Fruit fly (Drosophila melanogaster) whole organism, prepupa: ENCODE measurements around the gene CG18662.

Source experiments
- Blimp-1 ChIP-seq: fragments of 200-800 bp; sonication (Bioruptor generic); optimal IDR thresholded peaks from 3 replicates; lab custom pipeline; 2017; ENCODE audit warnings: missing biosample characterization, missing genetic modification characterization, mild to moderate bottlenecking, moderate library complexity, missing genetic modification reagents
- CG10631 ChIP-seq: fragments of 200-800 bp; sonication (Bioruptor generic); optimal IDR thresholded peaks from 2 replicates; lab custom pipeline; 2016; ENCODE audit warnings: missing biosample characterization, missing genetic modification characterization
- CG10669 ChIP-seq: fragments of 200-800 bp; sonication (Bioruptor generic); optimal IDR thresholded peaks from 3 replicates; lab custom pipeline; 2018; ENCODE audit warnings: missing biosample characterization, mild to moderate bottlenecking, missing genetic modification characterization, moderate library complexity
- CG11294 ChIP-seq: fragments of 200-800 bp; sonication (Bioruptor generic); IDR thresholded peaks from 2 replicates; pipeline ENCODE4 v1.3.6; 2022; ENCODE audit warnings: missing biosample characterization, missing genetic modification characterization
- CG11762 ChIP-seq: fragments of 200-800 bp; sonication (Bioruptor generic); optimal IDR thresholded peaks from 3 replicates; lab custom pipeline; 2016; ENCODE audit warnings: missing biosample characterization, missing genetic modification characterization; ENCODE audit not compliant: insufficient read depth
- CG11902 ChIP-seq: fragments of 200-800 bp; sonication (Bioruptor generic); optimal IDR thresholded peaks from 3 replicates; lab custom pipeline; 2016; ENCODE audit warnings: missing biosample characterization, missing genetic modification characterization
- CG1621 ChIP-seq: fragments of 200-800 bp; sonication (Bioruptor generic); optimal IDR thresholded peaks from 3 replicates; lab custom pipeline; 2018; ENCODE audit warnings: missing biosample characterization, mild to moderate bottlenecking, missing genetic modification characterization
- CG16779 ChIP-seq: fragments of 200-800 bp; sonication (Bioruptor generic); optimal IDR thresholded peaks from 3 replicates; lab custom pipeline; 2017; ENCODE audit warnings: missing biosample characterization, mild to moderate bottlenecking, missing genetic modification characterization
- CG3032 ChIP-seq: fragments of 200-800 bp; optimal IDR thresholded peaks from 2 replicates; lab custom pipeline; 2019; ENCODE audit warnings: missing biosample characterization, mild to moderate bottlenecking, missing genetic modification characterization, moderate library complexity
- CG31627 ChIP-seq: fragments of 200-800 bp; sonication (Bioruptor generic); optimal IDR thresholded peaks from 3 replicates; lab custom pipeline; 2016; ENCODE audit warnings: missing biosample characterization, missing genetic modification characterization
- CG34406 ChIP-seq: fragments of 200-800 bp; sonication (Bioruptor generic); optimal IDR thresholded peaks from 3 replicates; lab custom pipeline; 2016; ENCODE audit warnings: missing biosample characterization, missing genetic modification characterization
- CG3919 ChIP-seq: fragments of 200-800 bp; sonication (Bioruptor generic); optimal IDR thresholded peaks from 3 replicates; lab custom pipeline; 2016; ENCODE audit warnings: missing biosample characterization, missing genetic modification characterization
- CG4318 ChIP-seq: fragments of 200-800 bp; sonication (Bioruptor generic); optimal IDR thresholded peaks from 3 replicates; lab custom pipeline; 2017; ENCODE audit warnings: missing biosample characterization, mild to moderate bottlenecking, missing genetic modification characterization
- CG6163 ChIP-seq: fragments of 200-800 bp; sonication (Bioruptor generic); IDR thresholded peaks from 3 replicates; pipeline ENCODE4 v1.3.6; 2022; ENCODE audit warnings: missing biosample characterization, missing genetic modification characterization
- CG6276 ChIP-seq: fragments of 200-800 bp; sonication (Bioruptor generic); optimal IDR thresholded peaks from 2 replicates; lab custom pipeline; 2017; ENCODE audit warnings: missing biosample characterization, mild to moderate bottlenecking, missing genetic modification characterization
- CG6792 ChIP-seq: fragments of 200-800 bp; sonication (Bioruptor generic); optimal IDR thresholded peaks from 3 replicates; lab custom pipeline; 2016; ENCODE audit warnings: missing biosample characterization, missing genetic modification characterization
- CG6854 ChIP-seq: fragments of 200-800 bp; sonication (Bioruptor generic); optimal IDR thresholded peaks from 2 replicates; lab custom pipeline; 2017; ENCODE audit warnings: missing biosample characterization, mild to moderate bottlenecking, missing genetic modification characterization
- CG7368 ChIP-seq: fragments of 200-800 bp; sonication (Bioruptor generic); optimal IDR thresholded peaks from 3 replicates; lab custom pipeline; 2016; ENCODE audit warnings: missing biosample characterization, missing genetic modification characterization
- CG8119 ChIP-seq: fragments of 200-800 bp; sonication (Bioruptor generic); IDR thresholded peaks from 3 replicates; pipeline ENCODE4 v1.3.6; 2022; ENCODE audit warnings: missing biosample characterization, missing genetic modification characterization
- CG8319 ChIP-seq: fragments of 200-800 bp; sonication (Bioruptor generic); optimal IDR thresholded peaks from 3 replicates; lab custom pipeline; 2016; ENCODE audit warnings: missing biosample characterization, missing genetic modification characterization
- CG8632 ChIP-seq: fragments of 200-800 bp; sonication (Bioruptor generic); optimal IDR thresholded peaks from 3 replicates; lab custom pipeline; 2016; ENCODE audit warnings: missing biosample characterization, missing genetic modification characterization
- CG9139 ChIP-seq: fragments of 200-800 bp; sonication (Bioruptor generic); optimal IDR thresholded peaks from 3 replicates; lab custom pipeline; 2017; ENCODE audit warnings: missing biosample characterization, mild to moderate bottlenecking, missing genetic modification characterization
- Ets21C ChIP-seq: fragments of 200-800 bp; sonication (Bioruptor generic); optimal IDR thresholded peaks from 3 replicates; lab custom pipeline; 2016; ENCODE audit warnings: missing biosample characterization, missing genetic modification characterization
- Ets96B ChIP-seq: fragments of 200-800 bp; optimal IDR thresholded peaks from 2 replicates; lab custom pipeline; 2019; ENCODE audit warnings: missing biosample characterization, mild to moderate bottlenecking, missing genetic modification characterization, moderate library complexity
- Gug ChIP-seq: fragments of 200-800 bp; sonication (Bioruptor generic); IDR thresholded peaks from 2 replicates; pipeline ENCODE4 v1.3.6; 2022; ENCODE audit warnings: missing biosample characterization, missing genetic modification characterization
- Hr38 ChIP-seq: sonication (Bioruptor generic); optimal IDR thresholded peaks from 2 replicates; lab custom pipeline; 2016; ENCODE audit warnings: missing biosample characterization, missing genetic modification characterization
- Hr4 ChIP-seq: fragments of 200-800 bp; sonication (Bioruptor generic); optimal IDR thresholded peaks from 3 replicates; lab custom pipeline; 2016; ENCODE audit warnings: missing biosample characterization, missing genetic modification characterization
- Lpt ChIP-seq: fragments of 200-800 bp; sonication (Bioruptor generic); optimal IDR thresholded peaks from 3 replicates; lab custom pipeline; 2016; ENCODE audit warnings: missing biosample characterization, missing genetic modification characterization
- Met ChIP-seq: fragments of 200-800 bp; sonication (Bioruptor generic); optimal IDR thresholded peaks from 3 replicates; lab custom pipeline; 2016; ENCODE audit warnings: missing biosample characterization, missing genetic modification characterization
- OdsH ChIP-seq: fragments of 200-800 bp; sonication (Bioruptor generic); optimal IDR thresholded peaks from 3 replicates; lab custom pipeline; 2016; ENCODE audit warnings: missing biosample characterization, missing genetic modification characterization
- Smox ChIP-seq: fragments of 200-800 bp; sonication (Bioruptor generic); optimal IDR thresholded peaks from 3 replicates; lab custom pipeline; 2016; ENCODE audit warnings: missing biosample characterization, missing genetic modification characterization
- Sox102F ChIP-seq: fragments of 200-800 bp; sonication (Bioruptor generic); optimal IDR thresholded peaks from 2 replicates; lab custom pipeline; 2016; ENCODE audit warnings: missing biosample characterization, mild to moderate bottlenecking, missing genetic modification characterization
- Sox15 ChIP-seq: fragments of 200-800 bp; sonication (Bioruptor generic); optimal IDR thresholded peaks from 3 replicates; lab custom pipeline; 2016; ENCODE audit warnings: missing biosample characterization, missing genetic modification characterization
- acj6 ChIP-seq: fragments of 200-800 bp; sonication (Bioruptor generic); optimal IDR thresholded peaks from 3 replicates; lab custom pipeline; 2016; ENCODE audit warnings: missing biosample characterization, missing genetic modification characterization
- cyc ChIP-seq: fragments of 200-800 bp; sonication (Bioruptor generic); optimal IDR thresholded peaks from 3 replicates; lab custom pipeline; 2016; ENCODE audit warnings: missing biosample characterization, missing genetic modification characterization
- dac ChIP-seq: fragments of 200-800 bp; sonication (Bioruptor generic); optimal IDR thresholded peaks from 2 replicates; lab custom pipeline; 2017; ENCODE audit warnings: missing biosample characterization, mild to moderate bottlenecking, missing genetic modification characterization
- dsx ChIP-seq: fragments of 200-800 bp; optimal IDR thresholded peaks from 3 replicates; lab custom pipeline; 2019; ENCODE audit warnings: missing biosample characterization, mild to moderate bottlenecking, missing genetic modification characterization, moderate library complexity; ENCODE audit not compliant: poor library complexity, severe bottlenecking
- eg ChIP-seq: fragments of 200-800 bp; sonication (Bioruptor generic); IDR thresholded peaks from 3 replicates; pipeline ENCODE4 v1.3.6; 2022; ENCODE audit warnings: missing biosample characterization, missing genetic modification characterization
- esn ChIP-seq: fragments of 200-800 bp; sonication (Bioruptor generic); optimal IDR thresholded peaks from 2 replicates; lab custom pipeline; 2016; ENCODE audit warnings: missing biosample characterization, mild to moderate bottlenecking, missing genetic modification characterization, moderate library complexity
- fd59A ChIP-seq: fragments of 200-800 bp; sonication (Bioruptor generic); optimal IDR thresholded peaks from 2 replicates; lab custom pipeline; 2017; ENCODE audit warnings: missing biosample characterization, mild to moderate bottlenecking, missing genetic modification characterization, missing genetic modification reagents
- fd85E ChIP-seq: fragments of 200-800 bp; sonication (Bioruptor generic); optimal IDR thresholded peaks from 3 replicates; lab custom pipeline; 2016; ENCODE audit warnings: missing biosample characterization, missing genetic modification characterization
- fkh ChIP-seq: fragments of 200-800 bp; sonication (Bioruptor generic); optimal IDR thresholded peaks from 3 replicates; lab custom pipeline; 2017; ENCODE audit warnings: missing biosample characterization, mild to moderate bottlenecking, missing genetic modification characterization, moderate library complexity
- lz ChIP-seq: fragments of 200-800 bp; sonication (Bioruptor generic); optimal IDR thresholded peaks from 3 replicates; lab custom pipeline; 2016; ENCODE audit warnings: missing biosample characterization, missing genetic modification characterization
- net ChIP-seq: fragments of 200-800 bp; sonication (Bioruptor generic); optimal IDR thresholded peaks from 3 replicates; lab custom pipeline; 2016; ENCODE audit warnings: missing biosample characterization, missing genetic modification characterization
- pdm3 ChIP-seq: fragments of 200-800 bp; sonication (Bioruptor generic); optimal IDR thresholded peaks from 3 replicates; lab custom pipeline; 2016; ENCODE audit warnings: missing biosample characterization, missing genetic modification characterization
- salr ChIP-seq, 2 experiments: fragments of 200-800 bp; sonication (Bioruptor generic); optimal IDR thresholded peaks; 3 replicates each; lab custom pipeline; 2016 to 2018; ENCODE audit warnings: missing biosample characterization in 2 of 2, missing genetic modification characterization in 2 of 2, mild to moderate bottlenecking in 1 of 2
- spab ChIP-seq: fragments of 200-800 bp; sonication (Bioruptor generic); optimal IDR thresholded peaks from 2 replicates; lab custom pipeline; 2017; ENCODE audit warnings: missing biosample characterization, mild to moderate bottlenecking, missing genetic modification characterization, missing genetic modification reagents
- svp ChIP-seq: fragments of 200-800 bp; sonication (Bioruptor generic); peaks from one replicate; lab custom pipeline; 2016; ENCODE audit warnings: missing biosample characterization, missing genetic modification characterization
- topi ChIP-seq: fragments of 200-800 bp; sonication (Bioruptor generic); optimal IDR thresholded peaks from 3 replicates; lab custom pipeline; 2016; ENCODE audit warnings: missing biosample characterization, missing genetic modification characterization
- vri ChIP-seq: fragments of 200-800 bp; sonication (Bioruptor generic); optimal IDR thresholded peaks from 3 replicates; lab custom pipeline; 2016; ENCODE audit warnings: missing biosample characterization, mild to moderate bottlenecking, missing genetic modification characterization

Gene CG18662

DNA sequence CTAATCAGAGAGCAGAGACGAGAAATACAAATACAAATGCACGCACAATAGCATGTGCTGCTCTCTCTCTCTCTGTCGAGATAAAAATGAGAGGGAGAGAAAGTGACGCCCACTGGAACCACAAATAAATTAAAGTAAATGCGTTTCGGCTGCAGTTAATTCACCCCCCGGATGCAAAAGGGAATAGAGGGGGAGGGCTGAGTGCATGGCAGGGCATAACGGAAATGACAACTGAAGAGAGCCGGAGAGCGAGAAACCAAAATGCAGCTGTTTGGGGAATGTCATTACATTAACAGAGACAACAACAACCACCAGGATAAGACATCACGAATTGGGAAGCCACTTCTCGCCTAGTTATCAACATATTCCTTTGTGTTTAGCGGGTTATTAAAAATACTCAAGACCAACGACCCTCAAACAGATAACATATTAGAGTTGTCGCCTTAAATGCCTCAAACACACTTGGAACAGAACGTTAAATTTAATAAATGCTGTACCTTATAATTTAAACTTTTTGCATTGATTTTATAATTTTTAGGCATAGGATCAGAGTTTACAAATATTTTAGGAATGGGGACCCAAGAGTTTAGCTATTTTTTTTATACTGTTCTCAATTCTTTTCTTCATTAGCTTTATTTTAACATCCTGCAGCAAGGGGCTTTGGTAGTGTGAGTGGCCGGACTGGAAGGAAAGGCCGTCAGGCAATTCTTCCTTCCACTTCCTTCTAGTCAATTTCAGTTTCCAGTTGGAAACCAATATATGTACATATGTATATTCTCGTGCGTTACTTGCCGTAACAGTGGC lies 30.3 kb upstream of the CG18662 start:
- TF ChIP-seq dsx (GFP tag; lab: Kevin White, UChicago) (peak; percentile 21), eg (GFP tag; lab: Robert Waterston, UW) (no peak), topi (GFP tag; lab: Kevin White, UChicago) (peak; percentile 84), fd85E (GFP tag; lab: Kevin White, UChicago) (no peak), CG4318 (peak; percentile 39), CG9139 (GFP tag; lab: Kevin White, UChicago) (peak; percentile 32), Blimp-1 (GFP tag; lab: Kevin White, UChicago) (peak; percentile 85), CG11762 (peak; percentile 37), CG11294 (GFP tag; lab: Robert Waterston, UW) (no peak), Ets21C (peak; percentile 64), OdsH (GFP tag; lab: Kevin White, UChicago) (peak; percentile 64), CG8632 (GFP tag; lab: Kevin White, UChicago) (peak; percentile 38), CG7368 (GFP tag; lab: Kevin White, UChicago) (peak; percentile 28), CG1621 (tag; lab: Kevin White, UChicago) (no peak), Hr4 (GFP tag; lab: Kevin White, UChicago) (peak; percentile 30), fkh (GFP tag; lab: Kevin White, UChicago) (no peak), CG31627 (GFP tag; lab: Kevin White, UChicago) (peak; percentile 79), CG3032 (tag; lab: Kevin White, UChicago) (peak; percentile 64), dac (GFP tag; lab: Kevin White, UChicago) (no peak), CG6792 (GFP tag; lab: Kevin White, UChicago) (peak; percentile 67), Sox102F (GFP tag; lab: Kevin White, UChicago) (peak; percentile 70), pdm3 (peak; percentile 57), net (GFP tag; lab: Kevin White, UChicago) (peak; percentile 51), CG6854 (GFP tag; lab: Kevin White, UChicago) (peak; percentile 78), CG3919 (peak; percentile 73), CG10631 (GFP tag; lab: Kevin White, UChicago) (peak; percentile 69), CG8119 (GFP tag; lab: Robert Waterston, UW) (no peak), Lpt (GFP tag; lab: Kevin White, UChicago) (no peak), cyc (GFP tag; lab: Kevin White, UChicago) (peak; percentile 74), CG11902 (GFP tag; lab: Kevin White, UChicago) (peak; percentile 68), CG10669 (GFP tag; lab: Kevin White, UChicago) (peak; percentile 58), spab (GFP tag; lab: Kevin White, UChicago) (peak; percentile 65), Sox15 (GFP tag; lab: Kevin White, UChicago) (peak; percentile 50), CG6163 (0 out of 3 replicates have a peak, but pooled peaks have one; percentile 52), vri (GFP tag; lab: Kevin White, UChicago) (peak; percentile 80), Ets96B (peak; percentile 48), CG34406 (GFP tag; lab: Kevin White, UChicago) (peak; percentile 72), Met (peak; percentile 86), Gug (GFP tag; lab: Robert Waterston, UW) (0 out of 2 replicates have a peak, but pooled peaks have one; percentile 11), Hr38 (no peak), CG6276 (GFP tag; lab: Kevin White, UChicago) (no peak), CG16779 (no peak), salr (GFP tag; optimal IDR thresholded peaks at IDR 0.05; lab: Kevin White, UChicago) (peak; percentile 41 to 68), esn (GFP tag; lab: Kevin White, UChicago) (peak; percentile 86), CG8319 (peak; percentile 19), fd59A (peak; percentile 72), acj6 (GFP tag; lab: Kevin White, UChicago) (peak; percentile 78), svp (GFP tag; lab: Kevin White, UChicago) (peak; percentile 89), Smox (GFP tag; lab: Kevin White, UChicago) (peak; percentile 67), lz (GFP tag; lab: Kevin White, UChicago) (peak; percentile 83)
